Worm (Caenorhabditis elegans): ENCODE measurements around the gene atp-4.

The atp-4 gene

DNA sequence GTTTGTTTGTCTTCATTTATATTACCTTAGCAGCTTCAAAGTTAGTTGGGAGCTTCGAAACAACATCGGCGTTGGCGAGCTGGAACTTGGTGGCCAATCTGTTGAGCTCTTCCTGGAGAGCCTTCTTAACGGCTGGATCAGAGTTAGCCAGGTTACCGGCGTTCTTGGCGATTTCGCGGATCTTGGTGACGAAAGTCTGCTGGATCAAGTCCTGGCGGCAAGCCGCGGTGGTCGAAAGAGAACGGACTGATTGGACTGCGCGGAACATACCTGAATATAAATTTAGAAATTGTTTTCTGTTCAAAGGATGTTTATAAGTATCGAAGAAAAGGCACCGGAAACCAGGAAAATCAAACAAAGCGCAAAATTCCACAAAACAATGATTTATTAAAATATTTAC, at the start of gene atp-4:
Gene atp-4 (minus strand): TSS at position 270 of the 400 bp plus-strand sequence.
- TF ChIP-seq F26F4.8 (GFP tag; conservative IDR thresholded peaks at IDR 0.05) (no peak), nhr-25 (tag; optimal IDR thresholded peaks at IDR 0.05; ENCODE audit: borderline replicate concordance, insufficient read depth) (no peak), lin-38 (GFP tag; IDR thresholded peaks at IDR 0.05) (no peak), spr-1 (tag; optimal IDR thresholded peaks at IDR 0.05) (no peak), mep-1 (tag; optimal IDR thresholded peaks at IDR 0.05) (no peak), hif-1 (tag; optimal IDR thresholded peaks at IDR 0.05) (no peak), Y75B8A.6 (GFP tag; IDR thresholded peaks at IDR 0.05) (no peak), aly-2 (tag; optimal IDR thresholded peaks at IDR 0.05) (no peak), ztf-11 (tag; optimal IDR thresholded peaks at IDR 0.05) (no peak), dmd-8 (GFP tag; IDR thresholded peaks at IDR 0.05) (0 out of 2 replicates have a peak, but pooled peaks have one; percentile 25), lim-7 (GFP tag; IDR thresholded peaks at IDR 0.05) (peak; percentile 29; the same call in 1 of the 2 replicates), T20F7.1 (GFP tag; optimal IDR thresholded peaks at IDR 0.05) (no peak), daf-8 (GFP tag; IDR thresholded peaks at IDR 0.05) (no peak), ctbp-1 (GFP tag; IDR thresholded peaks at IDR 0.05) (no peak), ceh-20 (GFP tag; IDR thresholded peaks at IDR 0.05) (no peak), php-3 (GFP tag; IDR thresholded peaks at IDR 0.05) (no peak), pha-4 (GFP tag; IDR thresholded peaks at IDR 0.05) (no peak), pha-4 (tag; optimal IDR thresholded peaks at IDR 0.05) (no peak), zfp-2 (tag; optimal IDR thresholded peaks at IDR 0.05) (no peak), F37D6.2 (tag; optimal IDR thresholded peaks at IDR 0.05) (no peak), set-16 (GFP tag; IDR thresholded peaks at IDR 0.05) (peak; percentile 68), jun-1 (tag; optimal IDR thresholded peaks at IDR 0.05) (no peak), nhr-237 (tag; optimal IDR thresholded peaks at IDR 0.05) (no peak), Y105C5A.15 (GFP tag; IDR thresholded peaks at IDR 0.05) (no peak), D1046.2 (GFP tag; IDR thresholded peaks at IDR 0.05) (0 out of 2 replicates have a peak, but pooled peaks have one; percentile 76), arid-1 (GFP tag; conservative IDR thresholded peaks at IDR 0.05) (no peak), madf-9 (GFP tag; conservative IDR thresholded peaks at IDR 0.05) (no peak), F10B5.3 (tag; optimal IDR thresholded peaks at IDR 0.05) (no peak), hmg-1.1 (GFP tag; IDR thresholded peaks at IDR 0.05) (no peak), unc-62 (GFP tag; optimal IDR thresholded peaks at IDR 0.05 in 1 of 2) (peak in 1 of 2 experiments; percentile 63), unc-62 (tag; optimal IDR thresholded peaks at IDR 0.05) (no peak), ceh-62 (tag; optimal IDR thresholded peaks at IDR 0.05) (no peak), egl-43 (GFP tag; IDR thresholded peaks at IDR 0.05) (peak; percentile 14; the same call in 1 of the 2 replicates), nhr-76 (tag; optimal IDR thresholded peaks at IDR 0.05) (no peak), nhr-41 (GFP tag; IDR thresholded peaks at IDR 0.05) (no peak), snpc-4 (tag; optimal IDR thresholded peaks at IDR 0.05) (no peak), tra-1 (GFP tag; IDR thresholded peaks at IDR 0.05) (no peak), hlh-30 (tag; optimal IDR thresholded peaks at IDR 0.05; ENCODE audit: insufficient read depth) (no peak), mes-2 (tag; optimal IDR thresholded peaks at IDR 0.05; ENCODE audit: poor library complexity, severe bottlenecking) (no peak), ceh-82 (tag; optimal IDR thresholded peaks at IDR 0.05) (no peak), madf-5 (GFP tag; IDR thresholded peaks at IDR 0.05) (0 out of 4 replicates have a peak, but pooled peaks of 1 of the 2 experiments have one; percentile 67), mdt-29 (GFP tag; IDR thresholded peaks at IDR 0.05) (0 out of 2 replicates have a peak, but pooled peaks have one; percentile 15), daf-19 (GFP tag; conservative IDR thresholded peaks at IDR 0.05) (no peak), ZK337.2 (GFP tag; IDR thresholded peaks at IDR 0.05) (no peak), unc-130 (GFP tag; optimal IDR thresholded peaks at IDR 0.05) (no peak), Y5F2A.4 (GFP tag; optimal IDR thresholded peaks at IDR 0.05) (no peak), daf-16 (GFP tag; optimal IDR thresholded peaks at IDR 0.05) (no peak), daf-16 (tag; optimal IDR thresholded peaks at IDR 0.05) (no peak), sdz-12 (GFP tag; optimal IDR thresholded peaks at IDR 0.05) (peak; percentile 51), Y48G9A.11 (GFP tag; IDR thresholded peaks at IDR 0.05) (peak; percentile 72), vab-7 (GFP tag; IDR thresholded peaks at IDR 0.05) (no peak), lin-29 (GFP tag; IDR thresholded peaks at IDR 0.05) (no peak)

Data from whole organism, L4 larva.